Fruit fly (Drosophila melanogaster) whole organism, embryonic: ENCODE data around the gene Cand1.

Experiments
- BEAF-32 ChIP-seq: fragments of 200-800 bp; sonication (Bioruptor generic); optimal IDR thresholded peaks from 3 replicates; lab custom pipeline; 2017; ENCODE audit warnings: missing biosample characterization, missing genetic modification characterization, mild to moderate bottlenecking, moderate library complexity, missing genetic modification reagents
- Bgb ChIP-seq: fragments of 200-800 bp; sonication (Bioruptor generic); IDR thresholded peaks from 2 replicates; pipeline ENCODE4 v1.3.6; 2022; ENCODE audit warnings: missing biosample characterization, missing genetic modification characterization; ENCODE audit not compliant: partially characterized antibody
- Blimp-1 ChIP-seq: fragments of 200-800 bp; sonication (Bioruptor generic); optimal IDR thresholded peaks from 3 replicates; lab custom pipeline; 2018; ENCODE audit warnings: missing biosample characterization, missing genetic modification characterization, mild to moderate bottlenecking, moderate library complexity, missing genetic modification reagents
- CG12071 ChIP-seq: fragments of 200-800 bp; sonication (Bioruptor generic); optimal IDR thresholded peaks from 3 replicates; lab custom pipeline; 2018; ENCODE audit warnings: missing biosample characterization, mild to moderate bottlenecking, missing genetic modification characterization
- CG12219 ChIP-seq: fragments of 200-800 bp; sonication (Bioruptor generic); optimal IDR thresholded peaks from 3 replicates; lab custom pipeline; 2018; ENCODE audit warnings: missing biosample characterization, mild to moderate bottlenecking, missing genetic modification characterization
- CG12659 ChIP-seq: fragments of 200-800 bp; sonication (Bioruptor generic); optimal IDR thresholded peaks from 3 replicates; lab custom pipeline; 2017; ENCODE audit warnings: mild to moderate bottlenecking, missing biosample characterization, missing genetic modification reagents, missing genetic modification characterization
- CG14860 ChIP-seq: fragments of 200-800 bp; sonication (Bioruptor generic); IDR thresholded peaks from 3 replicates; pipeline ENCODE4 v1.3.6; 2022; ENCODE audit warnings: missing biosample characterization, missing genetic modification characterization; ENCODE audit not compliant: partially characterized antibody
- CG15514 ChIP-seq: fragments of 200-800 bp; sonication (Bioruptor generic); optimal IDR thresholded peaks from 3 replicates; lab custom pipeline; 2017; ENCODE audit warnings: missing biosample characterization, missing genetic modification characterization, mild to moderate bottlenecking, moderate library complexity, missing genetic modification reagents
- CG1602 ChIP-seq: fragments of 200-800 bp; sonication (Bioruptor generic); optimal IDR thresholded peaks from 3 replicates; lab custom pipeline; 2016; ENCODE audit warnings: missing biosample characterization, missing genetic modification characterization
- CG1603 ChIP-seq: fragments of 200-800 bp; sonication (Bioruptor generic); optimal IDR thresholded peaks from 2 replicates; lab custom pipeline; 2019; ENCODE audit warnings: missing biosample characterization, mild to moderate bottlenecking, missing genetic modification characterization, moderate library complexity
- CG16813 ChIP-seq: fragments of 200-800 bp; sonication (Bioruptor generic); IDR thresholded peaks from 3 replicates; pipeline ENCODE4 v1.3.6; 2022; ENCODE audit warnings: missing biosample characterization, missing genetic modification characterization; ENCODE audit not compliant: partially characterized antibody
- CG1832 ChIP-seq: fragments of 200-800 bp; sonication (Bioruptor generic); optimal IDR thresholded peaks from 2 replicates; lab custom pipeline; 2017; ENCODE audit warnings: missing biosample characterization, mild to moderate bottlenecking, missing genetic modification characterization, inconsistent platforms
- CG2712 ChIP-seq: fragments of 200-800 bp; optimal IDR thresholded peaks from 3 replicates; lab custom pipeline; 2019; ENCODE audit warnings: missing biosample characterization, mild to moderate bottlenecking, missing genetic modification characterization, moderate library complexity
- CG5180 ChIP-seq: fragments of 200-800 bp; sonication (Bioruptor generic); optimal IDR thresholded peaks from 3 replicates; lab custom pipeline; 2017; ENCODE audit warnings: missing biosample characterization, missing genetic modification characterization, mild to moderate bottlenecking, moderate library complexity, missing genetic modification reagents
- CG5245 ChIP-seq: fragments of 200-800 bp; sonication (Bioruptor generic); optimal IDR thresholded peaks from 3 replicates; lab custom pipeline; 2016; ENCODE audit warnings: missing biosample characterization, missing genetic modification characterization
- CG6272 ChIP-seq: fragments of 200-800 bp; sonication (Bioruptor generic); IDR thresholded peaks from 2 replicates; pipeline ENCODE4 v1.3.6; 2022; ENCODE audit warnings: missing biosample characterization, missing genetic modification characterization
- CG6654 ChIP-seq: fragments of 200-800 bp; sonication (Bioruptor generic); optimal IDR thresholded peaks from 2 replicates; lab custom pipeline; 2017; ENCODE audit warnings: missing biosample characterization, mild to moderate bottlenecking, missing genetic modification characterization
- CG6683 ChIP-seq: fragments of 200-800 bp; sonication (Bioruptor generic); optimal IDR thresholded peaks from 2 replicates; lab custom pipeline; 2017; ENCODE audit warnings: missing biosample characterization, mild to moderate bottlenecking, missing genetic modification characterization, missing genetic modification reagents
- CG6689 ChIP-seq: fragments of 200-800 bp; sonication (Bioruptor generic); IDR thresholded peaks from 2 replicates; pipeline ENCODE4 v1.3.6; 2022; ENCODE audit warnings: missing biosample characterization, missing genetic modification characterization
- CG7357 ChIP-seq: fragments of 200-800 bp; sonication (Bioruptor generic); IDR thresholded peaks from 3 replicates; pipeline ENCODE4 v1.3.6; 2022; ENCODE audit warnings: missing biosample characterization, missing genetic modification characterization
- CG9609 ChIP-seq: fragments of 200-800 bp; sonication (Bioruptor generic); optimal IDR thresholded peaks from 3 replicates; lab custom pipeline; 2016; ENCODE audit warnings: missing biosample characterization, missing genetic modification characterization
- CG9727 ChIP-seq: fragments of 200-800 bp; sonication (Bioruptor generic); optimal IDR thresholded peaks from 3 replicates; lab custom pipeline; 2017; ENCODE audit warnings: missing biosample characterization, mild to moderate bottlenecking, missing genetic modification characterization
- CG9876 ChIP-seq: fragments of 200-800 bp; sonication (Bioruptor generic); optimal IDR thresholded peaks from 2 replicates; lab custom pipeline; 2016; ENCODE audit warnings: missing biosample characterization, missing genetic modification characterization
- D19A ChIP-seq: fragments of 200-800 bp; optimal IDR thresholded peaks from 3 replicates; lab custom pipeline; 2019; ENCODE audit warnings: missing biosample characterization, mild to moderate bottlenecking, missing genetic modification characterization, moderate library complexity
- Dek ChIP-seq: fragments of 200-800 bp; sonication (Bioruptor generic); optimal IDR thresholded peaks from 3 replicates; lab custom pipeline; 2019; ENCODE audit warnings: missing biosample characterization, mild to moderate bottlenecking, missing genetic modification characterization, moderate library complexity
- Fer3 ChIP-seq: fragments of 200-800 bp; sonication (Bioruptor generic); optimal IDR thresholded peaks from 2 replicates; lab custom pipeline; 2018; ENCODE audit warnings: missing biosample characterization, mild to moderate bottlenecking, missing genetic modification characterization, moderate library complexity
- Hmx ChIP-seq: fragments of 200-800 bp; sonication (Bioruptor generic); optimal IDR thresholded peaks from 2 replicates; lab custom pipeline; 2016; ENCODE audit warnings: missing biosample characterization, missing genetic modification characterization
- Hsf ChIP-seq: fragments of 200-800 bp; sonication (Bioruptor generic); optimal IDR thresholded peaks from 3 replicates; lab custom pipeline; 2016; ENCODE audit warnings: missing biosample characterization, missing genetic modification characterization
- MBD-R2 ChIP-seq: fragments of 200-800 bp; sonication (Bioruptor generic); IDR thresholded peaks from 2 replicates; pipeline ENCODE4 v1.3.6; 2022; ENCODE audit warnings: missing biosample characterization, missing genetic modification characterization
- NFAT ChIP-seq: fragments of 200-800 bp; sonication (Bioruptor generic); IDR thresholded peaks from 2 replicates; pipeline ENCODE4 v1.3.6; 2022; ENCODE audit warnings: missing biosample characterization, missing genetic modification characterization
- bcd ChIP-seq: fragments of 200-800 bp; sonication (Bioruptor generic); optimal IDR thresholded peaks from 2 replicates; lab custom pipeline; 2017; ENCODE audit warnings: missing biosample characterization, mild to moderate bottlenecking, missing genetic modification characterization
- gem ChIP-seq: fragments of 200-800 bp; sonication (Bioruptor generic); optimal IDR thresholded peaks from 2 replicates; lab custom pipeline; 2019; ENCODE audit warnings: missing biosample characterization, mild to moderate bottlenecking, missing genetic modification characterization, moderate library complexity
- gfzf ChIP-seq: fragments of 200-800 bp; sonication (Bioruptor generic); optimal IDR thresholded peaks from 2 replicates; lab custom pipeline; 2016; ENCODE audit warnings: missing biosample characterization, mild to moderate bottlenecking, missing genetic modification characterization, moderate library complexity
- lilli ChIP-seq: fragments of 200-800 bp; sonication (Bioruptor generic); optimal IDR thresholded peaks from 3 replicates; lab custom pipeline; 2016; ENCODE audit warnings: missing biosample characterization, missing genetic modification characterization
- luna ChIP-seq: fragments of 200-800 bp; sonication (Bioruptor generic); optimal IDR thresholded peaks from 2 replicates; lab custom pipeline; 2016; ENCODE audit warnings: missing biosample characterization, missing genetic modification characterization
- mam ChIP-seq: fragments of 200-800 bp; sonication (Bioruptor generic); optimal IDR thresholded peaks from 3 replicates; lab custom pipeline; 2016; ENCODE audit warnings: missing biosample characterization, missing genetic modification characterization
- mirr ChIP-seq: fragments of 200-800 bp; sonication (Bioruptor generic); optimal IDR thresholded peaks from 3 replicates; lab custom pipeline; 2018; ENCODE audit warnings: missing biosample characterization, mild to moderate bottlenecking, missing genetic modification characterization
- nom ChIP-seq: fragments of 200-800 bp; sonication (Bioruptor generic); optimal IDR thresholded peaks from 2 replicates; lab custom pipeline; 2017; ENCODE audit warnings: missing biosample characterization, missing genetic modification characterization, mild to moderate bottlenecking, moderate library complexity, missing genetic modification reagents
- pb ChIP-seq: fragments of 200-800 bp; sonication (Bioruptor generic); optimal IDR thresholded peaks from 3 replicates; lab custom pipeline; 2016; ENCODE audit warnings: missing biosample characterization, missing genetic modification characterization
- phol ChIP-seq: fragments of 200-800 bp; sonication (Bioruptor generic); optimal IDR thresholded peaks from 3 replicates; lab custom pipeline; 2018; ENCODE audit warnings: missing biosample characterization, mild to moderate bottlenecking, missing genetic modification characterization, moderate library complexity
- stc ChIP-seq: fragments of 200-800 bp; sonication (Bioruptor generic); IDR thresholded peaks from 2 replicates; pipeline ENCODE4 v1.3.6; 2022; ENCODE audit warnings: missing biosample characterization, missing genetic modification characterization
- tap ChIP-seq: fragments of 200-800 bp; optimal IDR thresholded peaks from 3 replicates; lab custom pipeline; 2019; ENCODE audit warnings: missing biosample characterization, mild to moderate bottlenecking, missing genetic modification characterization, moderate library complexity
- zen2 ChIP-seq: fragments of 200-800 bp; sonication (Bioruptor generic); IDR thresholded peaks from 3 replicates; pipeline ENCODE4 v1.3.6; 2022; ENCODE audit warnings: missing biosample characterization, missing genetic modification characterization; ENCODE audit not compliant: partially characterized antibody

Cand1 gene

DNA sequence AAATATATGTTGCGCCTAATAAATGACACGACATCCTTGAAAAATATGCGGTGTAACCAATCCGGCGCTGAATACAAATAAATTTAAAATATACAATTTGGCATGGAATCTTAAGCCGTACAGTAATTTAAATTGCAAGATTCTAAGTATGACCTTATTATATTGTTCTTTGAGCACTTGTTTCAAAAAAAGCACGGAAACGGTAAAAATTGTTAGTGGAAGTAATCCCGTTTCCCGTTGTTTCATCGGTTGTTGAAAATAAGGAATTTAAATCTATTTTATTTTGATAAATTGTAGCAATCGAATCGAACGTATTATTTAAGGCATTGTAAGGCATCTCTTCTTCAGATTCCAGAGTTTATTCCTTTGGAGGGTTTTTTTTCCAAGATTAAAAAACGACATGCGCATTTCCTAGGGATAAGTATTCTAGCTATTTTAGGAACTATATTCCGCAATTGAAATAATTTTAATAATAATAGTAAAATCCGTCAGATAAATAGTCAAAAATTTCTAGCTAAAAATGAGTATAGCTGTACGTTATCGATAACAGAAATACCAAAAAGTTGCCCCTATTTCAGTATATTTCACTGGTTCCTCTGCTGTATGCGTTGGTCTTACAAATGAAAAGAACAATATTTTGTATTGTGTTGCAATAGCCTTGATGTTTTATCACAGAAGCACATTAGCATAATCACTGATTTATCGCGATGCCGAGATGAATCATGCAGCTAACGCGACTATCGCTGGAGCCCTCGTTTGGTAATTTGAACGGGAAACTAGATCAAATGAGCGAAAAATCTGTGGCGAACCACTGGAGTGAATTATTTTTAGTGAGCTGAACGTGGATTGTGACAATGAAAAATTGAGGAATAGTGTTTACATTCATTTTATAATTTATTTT is 29.2 kb downstream of the Cand1 start, which contains the start of gene GATAd (continued):
- TF ChIP-seq nom (GFP tag; lab: Kevin White, UChicago) (no peak), Dek (tag; lab: Kevin White, UChicago) (peak; percentile 15), Fer3 (tag; lab: Kevin White, UChicago) (no peak), mam (peak; percentile 14), CG6272 (no peak), CG6683 (GFP tag; lab: Kevin White, UChicago) (no peak), CG1832 (GFP tag; lab: Kevin White, UChicago) (no peak), CG12659 (GFP tag; lab: Kevin White, UChicago) (peak; percentile 65), tap (tag; lab: Kevin White, UChicago) (no peak), phol (tag; lab: Kevin White, UChicago) (peak; percentile 13), zen2 (GFP tag; lab: Robert Waterston, UW) (no peak; the same call in 2 of the 3 replicates), mirr (GFP tag; lab: Kevin White, UChicago) (no peak), CG6654 (no peak), MBD-R2 (GFP tag; lab: Robert Waterston, UW) (peak; percentile 19; the same call in 1 of the 2 replicates), CG12071 (no peak), CG15514 (peak; percentile 99), NFAT (no peak), CG16813 (GFP tag; lab: Robert Waterston, UW) (no peak), Bgb (GFP tag; lab: Robert Waterston, UW) (0 out of 2 replicates have a peak, but pooled peaks have one; percentile 26), gfzf (GFP tag; lab: Kevin White, UChicago) (peak; percentile 58), D19A (tag; lab: Kevin White, UChicago) (peak; percentile 2), Hmx (GFP tag; lab: Kevin White, UChicago) (no peak), bcd (GFP tag; lab: Kevin White, UChicago) (no peak), CG6689 (peak; percentile 6; the same call in 1 of the 2 replicates), CG9609 (GFP tag; lab: Kevin White, UChicago) (no peak), CG14860 (GFP tag; lab: Robert Waterston, UW) (no peak), CG12219 (GFP tag; lab: Kevin White, UChicago) (no peak), CG2712 (tag; lab: Kevin White, UChicago) (peak; percentile 46), BEAF-32 (GFP tag; lab: Kevin White, UChicago) (peak; percentile 45), Blimp-1 (GFP tag; lab: Kevin White, UChicago) (no peak), CG9727 (no peak), gem (peak; percentile 26), Hsf (GFP tag; lab: Kevin White, UChicago) (no peak), pb (GFP tag; lab: Kevin White, UChicago) (no peak), CG7357 (GFP tag; lab: Robert Waterston, UW) (no peak), luna (GFP tag; lab: Kevin White, UChicago) (no peak), CG1603 (tag; lab: Kevin White, UChicago) (peak; percentile 94), CG1602 (no peak), lilli (GFP tag; lab: Kevin White, UChicago) (peak; percentile 16), CG5245 (GFP tag; lab: Kevin White, UChicago) (no peak), stc (GFP tag; lab: Robert Waterston, UW) (no peak), CG9876 (GFP tag; lab: Kevin White, UChicago) (no peak), CG5180 (GFP tag; lab: Kevin White, UChicago) (no peak)
